Worm (Caenorhabditis elegans): ENCODE data around the gene act-4.
A peak's percentile ranks its signal among the peaks of the same experiment; 100 is the strongest.

act-4 gene

ce11 chrX:4961681-4962656, 1.5 kb downstream of the act-4 start (continued):
- peak; percentile 56 for TF ChIP-seq nhr-77 (tag; optimal IDR thresholded peaks at IDR 0.05)
- peak; percentile 41 for TF ChIP-seq snu-23 (GFP tag; optimal IDR thresholded peaks at IDR 0.05)
- no peak for TF ChIP-seq lin-13 (GFP tag; optimal IDR thresholded peaks at IDR 0.05)
- peak; percentile 53 for TF ChIP-seq ztf-4 (tag; optimal IDR thresholded peaks at IDR 0.05)
- TF ChIP-seq unc-62 (GFP tag; optimal IDR thresholded peaks at IDR 0.05) = no peak
- TF ChIP-seq ceh-90 (tag; optimal IDR thresholded peaks at IDR 0.05) = peak; percentile 17
- no peak for TF ChIP-seq pqm-1 (tag; optimal IDR thresholded peaks at IDR 0.05)
- TF ChIP-seq efl-1 (optimal IDR thresholded peaks at IDR 0.05) = peak in 1 of 2 experiments; percentile 24
- peak in 1 of 2 experiments; percentile 67 for TF ChIP-seq efl-1 (GFP tag; optimal IDR thresholded peaks at IDR 0.05 in 1 of 2)
- TF ChIP-seq pag-3 (tag; optimal IDR thresholded peaks at IDR 0.05; ENCODE audit: borderline replicate concordance, insufficient read depth) = no peak
- no peak for TF ChIP-seq mab-9 (GFP tag; IDR thresholded peaks at IDR 0.05)
- TF ChIP-seq swsn-7 (tag; optimal IDR thresholded peaks at IDR 0.05) = peak; percentile 60
- TF ChIP-seq skn-1 (tag; optimal IDR thresholded peaks at IDR 0.05) = peak; percentile 63
- peak; percentile 54 for TF ChIP-seq dsc-1 (tag; optimal IDR thresholded peaks at IDR 0.05)
- TF ChIP-seq xbp-1 (tag; optimal IDR thresholded peaks at IDR 0.05) = peak; percentile 31
- peak in 1 of 2 experiments; percentile 33 for TF ChIP-seq mdl-1 (tag; optimal IDR thresholded peaks at IDR 0.05)
- TF ChIP-seq egl-27 (tag; optimal IDR thresholded peaks at IDR 0.05) = peak in 1 of 2 experiments; percentile 49
- TF ChIP-seq ceh-82 (tag; optimal IDR thresholded peaks at IDR 0.05) = peak; percentile 12 to 64 (median 51)
- peak; percentile 60 for TF ChIP-seq tbx-2 (tag; optimal IDR thresholded peaks at IDR 0.05)
- peak; percentile 81 for TF ChIP-seq nhr-71 (tag; optimal IDR thresholded peaks at IDR 0.05)
- peak; percentile 43; the same call in 1 of the 2 replicates for TF ChIP-seq nhr-19 (GFP tag; conservative IDR thresholded peaks at IDR 0.05)
- peak; percentile 42 to 65 for TF ChIP-seq lsy-2 (tag; optimal IDR thresholded peaks at IDR 0.05)
- peak in 1 of 2 experiments; percentile 14 for TF ChIP-seq lin-35 (GFP tag; optimal IDR thresholded peaks at IDR 0.05)
- peak; percentile 41; the same call in 1 of the 2 replicates for TF ChIP-seq isw-1 (GFP tag; IDR thresholded peaks at IDR 0.05)
- TF ChIP-seq tlp-1 (tag; optimal IDR thresholded peaks at IDR 0.05) = no peak
- no peak for TF ChIP-seq vab-15 (tag; optimal IDR thresholded peaks at IDR 0.05)
- peak; percentile 43 for TF ChIP-seq mep-1 (tag; optimal IDR thresholded peaks at IDR 0.05)
- TF ChIP-seq nhr-20 (tag; optimal IDR thresholded peaks at IDR 0.05) = peak; percentile 48
- TF ChIP-seq fos-1 (tag; optimal IDR thresholded peaks at IDR 0.05) = no peak
- TF ChIP-seq jun-1 (tag; optimal IDR thresholded peaks at IDR 0.05) = peak; percentile 81
- no peak for TF ChIP-seq nhr-28 (tag; optimal IDR thresholded peaks at IDR 0.05)
- TF ChIP-seq zip-4 (GFP tag; optimal IDR thresholded peaks at IDR 0.05) = peak; percentile 37

ce11 chrX:4965592-4965991, 5.2 kb downstream of the act-4 start:
- TF ChIP-seq fos-1 (tag; optimal IDR thresholded peaks at IDR 0.05) (no peak), mab-9 (GFP tag; IDR thresholded peaks at IDR 0.05) (no peak), mdl-1 (tag; optimal IDR thresholded peaks at IDR 0.05) (no peak), Y116A8C.19 (tag; optimal IDR thresholded peaks at IDR 0.05; ENCODE audit: borderline replicate concordance) (no peak), ceh-8 (GFP tag; optimal IDR thresholded peaks at IDR 0.05) (no peak), sptf-1 (tag; optimal IDR thresholded peaks at IDR 0.05) (no peak)

DNA sequence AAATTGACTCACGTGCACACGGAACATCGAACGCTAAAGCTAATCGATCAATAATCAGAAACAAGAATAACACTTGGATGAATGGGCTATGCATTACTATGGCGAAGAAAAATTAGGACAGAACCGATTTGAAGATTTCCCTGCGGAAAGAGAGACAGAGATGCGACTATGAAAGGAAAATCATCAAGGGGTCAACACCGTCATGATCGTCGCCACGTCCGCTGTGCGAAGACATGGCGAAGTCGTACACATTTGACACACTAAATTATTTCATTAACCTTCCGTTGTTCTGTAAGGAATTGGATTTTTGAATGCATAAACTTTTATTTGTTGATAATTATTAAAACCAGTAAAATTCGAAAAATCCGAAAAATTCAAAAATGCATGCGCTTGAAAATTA, 8.8 kb downstream of the act-4 start, which contains the start of gene M03F4.6:
TSS of gene M03F4.6 (minus strand) at position 101 of the 400 bp plus-strand sequence.
- no peak for TF ChIP-seq efl-3 (GFP tag; optimal IDR thresholded peaks at IDR 0.05)
- TF ChIP-seq nhr-20 (tag; optimal IDR thresholded peaks at IDR 0.05) = no peak
- TF ChIP-seq lin-13 (GFP tag; optimal IDR thresholded peaks at IDR 0.05) = no peak
- no peak for TF ChIP-seq hpl-2 (GFP tag; optimal IDR thresholded peaks at IDR 0.05)
- TF ChIP-seq ceh-8 (GFP tag; optimal IDR thresholded peaks at IDR 0.05) = no peak
- TF ChIP-seq blmp-1 (tag; optimal IDR thresholded peaks at IDR 0.05) = peak; percentile 95
- TF ChIP-seq ztf-11 (tag; optimal IDR thresholded peaks at IDR 0.05) = no peak
- TF ChIP-seq lin-39 (tag; optimal IDR thresholded peaks at IDR 0.05) = no peak
- no peak for TF ChIP-seq lsy-2 (tag; optimal IDR thresholded peaks at IDR 0.05)
- TF ChIP-seq pqm-1 (tag; optimal IDR thresholded peaks at IDR 0.05) = no peak
- no peak for TF ChIP-seq mdl-1 (tag; optimal IDR thresholded peaks at IDR 0.05)
- TF ChIP-seq C16A3.4 (tag; optimal IDR thresholded peaks at IDR 0.05) = no peak
- TF ChIP-seq xbp-1 (tag; optimal IDR thresholded peaks at IDR 0.05) = no peak
- no peak for TF ChIP-seq fkh-10 (GFP tag; optimal IDR thresholded peaks at IDR 0.05)
- no peak for TF ChIP-seq egl-13 (tag; optimal IDR thresholded peaks at IDR 0.05)
- no peak for TF ChIP-seq aly-2 (tag; optimal IDR thresholded peaks at IDR 0.05)
- TF ChIP-seq F16B12.6 (tag; optimal IDR thresholded peaks at IDR 0.05) = no peak
- peak; percentile 90 for TF ChIP-seq ztf-4 (tag; optimal IDR thresholded peaks at IDR 0.05)
- TF ChIP-seq irx-1 (tag; optimal IDR thresholded peaks at IDR 0.05) = no peak
- peak; percentile 38 for TF ChIP-seq nhr-71 (tag; optimal IDR thresholded peaks at IDR 0.05)
- TF ChIP-seq aha-1 (tag; optimal IDR thresholded peaks at IDR 0.05) = no peak
- no peak for TF ChIP-seq alr-1 (tag; optimal IDR thresholded peaks at IDR 0.05; ENCODE audit: borderline replicate concordance)

Measured in whole organism, L1 larva.